Worm (Caenorhabditis elegans): ENCODE data around the gene nkat-3.

The nkat-3 gene

ce11 chrX:15477309-15477708, 35.8 kb downstream of the nkat-3 start, which contains the start of gene exc-1:
Gene exc-1, minus strand, starts transcription at chrX:15477409.
- TF ChIP-seq T22C8.4 (GFP tag; IDR thresholded peaks at IDR 0.05) (no peak), tab-1 (GFP tag; IDR thresholded peaks at IDR 0.05) (no peak), cog-1 (tag; optimal IDR thresholded peaks at IDR 0.05) (no peak), flt-1 (GFP tag; IDR thresholded peaks at IDR 0.05) (no peak), ztf-23 (GFP tag; IDR thresholded peaks at IDR 0.05) (no peak), ztf-29 (GFP tag; IDR thresholded peaks at IDR 0.05) (no peak)

DNA sequence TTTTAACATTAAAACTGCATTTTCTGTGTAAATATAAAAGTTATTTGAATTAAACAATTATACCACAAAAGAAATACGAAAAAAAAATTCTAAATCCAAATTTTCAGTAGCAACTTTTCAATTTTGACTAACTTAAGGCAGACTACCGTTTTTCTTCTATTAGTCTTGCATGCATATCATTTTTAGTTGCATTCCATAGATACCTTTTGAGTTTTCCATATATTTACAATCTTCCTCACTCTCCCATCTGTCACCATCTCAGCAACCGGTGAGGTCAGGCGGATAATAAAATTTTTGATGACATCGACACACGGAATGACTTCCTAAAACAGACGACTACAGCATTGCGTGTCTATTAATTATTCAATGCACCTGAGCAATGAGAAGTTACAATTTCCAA, 37.2 kb downstream of the nkat-3 start, which contains the start of gene gcy-36:
TSS of gene gcy-36 (plus strand) at position 301 of the 400 bp plus-strand sequence.
- no peak for TF ChIP-seq ztf-29 (GFP tag; IDR thresholded peaks at IDR 0.05)
- TF ChIP-seq ref-1 (GFP tag; conservative IDR thresholded peaks at IDR 0.05): no peak
- TF ChIP-seq med-1 (GFP tag; optimal IDR thresholded peaks at IDR 0.05; ENCODE audit: insufficient read depth): no peak

ce11 chrX:15485262-15485661, 43.7 kb downstream of the nkat-3 start:
- TF ChIP-seq tab-1 (GFP tag; IDR thresholded peaks at IDR 0.05) (no peak), ztf-23 (GFP tag; IDR thresholded peaks at IDR 0.05) (no peak), klf-2 (GFP tag; conservative IDR thresholded peaks at IDR 0.05) (no peak), med-1 (GFP tag; optimal IDR thresholded peaks at IDR 0.05; ENCODE audit: insufficient read depth) (no peak), cog-1 (tag; optimal IDR thresholded peaks at IDR 0.05) (no peak), ref-1 (GFP tag; conservative IDR thresholded peaks at IDR 0.05) (no peak), flt-1 (GFP tag; IDR thresholded peaks at IDR 0.05) (no peak), ztf-29 (GFP tag; IDR thresholded peaks at IDR 0.05) (no peak)

DNA sequence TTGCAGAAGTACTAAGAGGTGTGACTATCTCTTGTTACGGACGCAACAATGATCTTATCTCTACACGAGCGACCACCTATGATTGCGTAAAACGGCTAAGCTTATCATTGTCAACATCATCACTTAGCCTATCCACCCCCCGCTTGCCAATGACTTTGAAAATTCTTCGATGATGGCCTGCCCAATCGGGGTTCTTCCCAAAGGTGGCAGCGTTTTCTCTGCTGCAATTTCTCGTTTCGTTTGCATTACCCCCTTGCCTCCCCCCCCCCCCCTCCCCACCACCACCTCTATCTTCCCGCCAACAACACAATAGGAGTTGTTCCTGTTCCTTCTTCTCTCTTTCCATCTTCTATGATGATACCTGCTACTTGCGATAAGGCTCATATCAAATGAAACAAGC, 45.6 kb downstream of the nkat-3 start:
- TF ChIP-seq ztf-23 (GFP tag; IDR thresholded peaks at IDR 0.05) (peak; percentile 40; the same call in 1 of the 2 replicates), med-1 (GFP tag; optimal IDR thresholded peaks at IDR 0.05; ENCODE audit: insufficient read depth) (no peak)

ce11 chrX:15487806-15488205, 46.3 kb downstream of the nkat-3 start, which contains the start of gene H13N06.2:
Gene H13N06.2, plus strand, starts transcription at chrX:15488106.
- TF ChIP-seq T22C8.4 (GFP tag; IDR thresholded peaks at IDR 0.05): no peak
- no peak for TF ChIP-seq ztf-29 (GFP tag; IDR thresholded peaks at IDR 0.05)
- TF ChIP-seq ref-1 (GFP tag; conservative IDR thresholded peaks at IDR 0.05): no peak
- TF ChIP-seq ztf-23 (GFP tag; IDR thresholded peaks at IDR 0.05): no peak
- no peak for TF ChIP-seq med-1 (GFP tag; optimal IDR thresholded peaks at IDR 0.05; ENCODE audit: insufficient read depth)
- no peak for TF ChIP-seq cog-1 (tag; optimal IDR thresholded peaks at IDR 0.05)
- TF ChIP-seq tab-1 (GFP tag; IDR thresholded peaks at IDR 0.05): no peak

DNA sequence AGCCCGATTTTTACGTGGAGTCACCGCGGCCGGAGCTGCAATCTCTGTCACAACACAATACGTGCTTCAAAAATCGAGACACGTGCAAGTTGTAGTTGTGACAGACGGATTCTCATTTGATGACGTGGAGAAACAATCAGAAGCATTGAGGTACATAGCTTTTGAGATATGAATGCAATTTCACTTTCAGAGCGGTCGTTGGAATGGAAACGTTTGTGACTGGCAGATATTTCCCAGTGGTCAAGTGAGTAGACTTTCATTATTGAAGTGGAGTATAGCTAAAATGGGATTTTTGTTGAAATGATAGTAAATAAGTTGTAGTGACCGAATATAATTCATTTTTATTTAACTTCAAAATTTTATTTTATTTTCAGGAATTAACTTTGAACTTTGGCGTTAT, 49.6 kb downstream of the nkat-3 start:
- no peak for TF ChIP-seq ztf-23 (GFP tag; IDR thresholded peaks at IDR 0.05)
- TF ChIP-seq flt-1 (GFP tag; IDR thresholded peaks at IDR 0.05): no peak
- TF ChIP-seq T22C8.4 (GFP tag; IDR thresholded peaks at IDR 0.05): no peak
- TF ChIP-seq cog-1 (tag; optimal IDR thresholded peaks at IDR 0.05): no peak
- no peak for TF ChIP-seq ref-1 (GFP tag; conservative IDR thresholded peaks at IDR 0.05)
- no peak for TF ChIP-seq klf-2 (GFP tag; conservative IDR thresholded peaks at IDR 0.05)
- TF ChIP-seq tab-1 (GFP tag; IDR thresholded peaks at IDR 0.05): no peak
- TF ChIP-seq ztf-29 (GFP tag; IDR thresholded peaks at IDR 0.05): no peak
- TF ChIP-seq med-1 (GFP tag; optimal IDR thresholded peaks at IDR 0.05; ENCODE audit: insufficient read depth): no peak

DNA sequence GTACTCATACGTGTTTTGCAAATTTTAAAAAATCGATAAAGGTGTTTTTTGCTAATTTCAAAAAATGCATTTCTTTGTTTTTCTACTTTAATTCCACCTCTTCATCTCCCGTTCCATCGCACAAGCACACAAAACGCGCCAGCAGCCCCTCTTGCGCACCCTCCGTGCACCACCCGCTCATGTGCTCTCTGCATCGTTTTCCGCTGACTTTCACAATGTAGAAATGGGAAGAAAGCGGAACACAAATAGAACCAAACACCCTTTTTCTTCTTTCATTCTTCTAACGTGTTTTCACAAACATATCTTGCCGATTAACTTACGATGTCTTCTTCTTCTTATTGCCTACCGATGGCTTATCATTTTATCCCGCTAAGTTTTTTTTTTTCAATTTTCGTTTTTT, 51.2 kb downstream of the nkat-3 start:
- no peak for TF ChIP-seq ref-1 (GFP tag; conservative IDR thresholded peaks at IDR 0.05)
- TF ChIP-seq tab-1 (GFP tag; IDR thresholded peaks at IDR 0.05): peak; percentile 74; the same call in 1 of the 2 replicates
- peak; percentile 41 for TF ChIP-seq cog-1 (tag; optimal IDR thresholded peaks at IDR 0.05)
- TF ChIP-seq ztf-29 (GFP tag; IDR thresholded peaks at IDR 0.05): no peak
- peak; percentile 32 for TF ChIP-seq med-1 (GFP tag; optimal IDR thresholded peaks at IDR 0.05; ENCODE audit: insufficient read depth)
- TF ChIP-seq T22C8.4 (GFP tag; IDR thresholded peaks at IDR 0.05): peak; percentile 40; the same call in 1 of the 2 replicates
- peak; percentile 75 for TF ChIP-seq ztf-23 (GFP tag; IDR thresholded peaks at IDR 0.05)
- peak; percentile 77 for TF ChIP-seq flt-1 (GFP tag; IDR thresholded peaks at IDR 0.05)

All from whole organism, midembryonic.